Worm (Caenorhabditis elegans) whole organism, midembryonic: ENCODE data around the gene cest-4.

Experiments used
- flt-1 ChIP-seq: fragments of 200-800 bp; sonication (Bioruptor generic); IDR thresholded peaks from 2 replicates; pipeline ENCODE4 v1.3.6; 2022; ENCODE audit warnings: missing genetic modification characterization, missing compliant biosample characterization
- tab-1 ChIP-seq: fragments of 200-800 bp; sonication (Bioruptor generic); IDR thresholded peaks from 2 replicates; pipeline ENCODE4 v1.3.6; 2022; ENCODE audit warnings: missing genetic modification characterization, missing compliant biosample characterization
- ztf-23 ChIP-seq: fragments of 200-800 bp; sonication (Bioruptor generic); IDR thresholded peaks from 2 replicates; pipeline ENCODE4 v1.3.6; 2022; ENCODE audit warnings: missing genetic modification reagents, missing genetic modification characterization, missing compliant biosample characterization

- TF ChIP-seq ztf-23 (no peak), flt-1 (GFP tag; lab: Robert Waterston, UW) (no peak), tab-1 (GFP tag; lab: Robert Waterston, UW) (no peak)
Observed at ce11 chrIV:6803294-6803693, 1.2 kb upstream of the cest-4 start.
